Worm (Caenorhabditis elegans): ENCODE measurements around the gene oxy-4.

ce11 chrIII:5165745-5166144, 7.2 kb upstream of the oxy-4 start:
- TF ChIP-seq B0261.1 (tag; optimal IDR thresholded peaks at IDR 0.05) (no peak), F57C9.4 (tag; optimal IDR thresholded peaks at IDR 0.05) (no peak), hmg-20 (GFP tag; IDR thresholded peaks at IDR 0.05) (no peak), Y95B8A.8 (GFP tag; IDR thresholded peaks at IDR 0.05) (no peak)

Measured in whole organism, young adult.